Fruit fly (Drosophila melanogaster): ENCODE measurements around the gene CG5850.

The CG5850 gene

DNA sequence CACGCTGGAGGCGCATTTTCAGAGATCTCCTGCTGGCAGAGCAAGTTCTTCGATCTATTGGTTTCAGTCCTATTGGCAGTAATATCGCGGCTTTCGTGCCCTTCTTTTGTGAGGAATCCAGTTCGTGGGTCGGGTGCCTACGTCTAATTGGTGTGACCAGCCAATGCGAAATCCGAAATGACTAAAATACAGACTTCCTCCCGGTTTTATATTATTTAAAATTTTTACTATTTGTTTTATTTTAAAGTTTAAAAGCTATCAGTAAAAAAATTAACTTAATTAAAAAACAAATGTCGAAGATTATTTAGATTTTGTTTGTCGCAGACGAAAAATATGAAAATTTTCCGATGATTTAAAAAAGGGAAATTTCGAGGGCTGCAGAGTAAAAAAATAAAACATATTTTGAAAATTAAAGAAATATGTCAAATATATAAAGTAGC, at the start of gene CG5850:
Gene CG5850, minus strand, starts transcription at position 347 of the 440 bp plus-strand sequence.
- TF ChIP-seq Dll (optimal IDR thresholded peaks at IDR 0.05) (no peak), CG8478 (optimal IDR thresholded peaks at IDR 0.05) (no peak), usp (GFP tag; optimal IDR thresholded peaks at IDR 0.05) (no peak), pan (optimal IDR thresholded peaks at IDR 0.05) (no peak), EcR (GFP tag; optimal IDR thresholded peaks at IDR 0.05) (no peak), psq (optimal IDR thresholded peaks at IDR 0.05) (no peak)

DNA sequence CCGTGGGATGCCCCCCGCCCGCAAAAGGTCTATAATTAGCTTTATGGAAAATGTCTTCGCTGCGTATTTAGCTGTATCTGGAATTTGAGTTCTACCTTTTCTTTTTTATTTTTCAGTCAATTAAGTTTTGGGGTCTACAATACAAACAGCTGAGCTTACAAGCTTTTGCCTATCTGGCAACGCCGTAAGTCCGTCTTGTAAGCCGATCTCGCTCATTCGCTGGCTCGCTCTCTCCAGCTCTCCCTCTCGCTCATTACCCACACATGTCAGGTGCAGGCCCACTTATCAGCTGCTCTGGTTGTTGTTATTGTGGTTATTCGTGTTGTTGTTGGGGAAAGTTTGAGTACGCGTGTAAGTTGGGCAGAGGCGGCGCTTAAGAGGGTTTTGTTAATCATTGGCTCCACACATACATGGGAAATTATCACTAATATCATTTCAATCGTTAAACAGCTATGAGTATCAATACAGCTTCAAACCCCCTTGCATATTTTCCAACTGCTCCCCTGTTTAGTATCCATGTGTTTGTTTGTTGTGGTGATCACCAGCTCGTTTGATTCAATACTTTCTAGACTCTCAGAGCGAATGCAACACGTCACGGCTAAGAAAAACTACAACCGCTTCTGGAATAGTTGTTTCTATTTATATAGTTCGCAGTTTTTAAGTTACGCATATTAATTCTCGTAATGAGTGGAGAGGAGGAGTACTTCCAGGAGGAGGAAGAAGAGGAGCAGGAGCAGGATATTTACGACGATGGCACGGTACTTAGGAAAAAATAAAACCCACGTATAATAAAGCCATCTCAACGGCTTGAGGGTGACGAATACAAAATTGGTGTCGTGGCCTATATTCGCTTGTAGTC, 46.3 kb upstream of the CG5850 start:
- TF ChIP-seq pan (optimal IDR thresholded peaks at IDR 0.05) (no peak), usp (GFP tag; optimal IDR thresholded peaks at IDR 0.05) (no peak)

DNA sequence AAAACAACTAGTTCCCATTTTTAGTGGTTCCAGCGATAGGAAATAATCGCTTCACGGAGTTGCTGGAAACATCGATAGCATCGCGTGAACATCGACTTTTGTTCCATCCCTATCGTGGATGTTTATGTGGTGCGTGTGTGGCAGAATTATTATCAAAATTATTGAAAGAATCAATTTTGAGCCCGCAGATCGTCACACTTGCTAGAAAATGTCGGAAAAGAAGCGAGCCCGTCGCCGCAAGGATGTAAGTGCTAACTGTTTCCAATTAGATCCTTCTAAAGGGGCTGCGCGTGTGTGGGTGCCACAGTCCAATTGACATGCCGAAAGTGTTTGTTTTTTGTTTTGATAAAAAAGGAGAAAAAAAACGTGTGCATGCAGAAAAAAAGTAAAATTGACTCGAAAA, 45.5 kb upstream of the CG5850 start, which contains the start of gene Trp1:
Gene Trp1, plus strand, starts transcription at position 89 of the 403 bp plus-strand sequence.
- no peak for TF ChIP-seq CG8478 (optimal IDR thresholded peaks at IDR 0.05)
- TF ChIP-seq EcR (GFP tag; optimal IDR thresholded peaks at IDR 0.05) = no peak
- no peak for TF ChIP-seq usp (GFP tag; optimal IDR thresholded peaks at IDR 0.05)
- TF ChIP-seq pan (optimal IDR thresholded peaks at IDR 0.05) = no peak
- TF ChIP-seq Dll (optimal IDR thresholded peaks at IDR 0.05) = no peak
- no peak for TF ChIP-seq psq (optimal IDR thresholded peaks at IDR 0.05)

DNA sequence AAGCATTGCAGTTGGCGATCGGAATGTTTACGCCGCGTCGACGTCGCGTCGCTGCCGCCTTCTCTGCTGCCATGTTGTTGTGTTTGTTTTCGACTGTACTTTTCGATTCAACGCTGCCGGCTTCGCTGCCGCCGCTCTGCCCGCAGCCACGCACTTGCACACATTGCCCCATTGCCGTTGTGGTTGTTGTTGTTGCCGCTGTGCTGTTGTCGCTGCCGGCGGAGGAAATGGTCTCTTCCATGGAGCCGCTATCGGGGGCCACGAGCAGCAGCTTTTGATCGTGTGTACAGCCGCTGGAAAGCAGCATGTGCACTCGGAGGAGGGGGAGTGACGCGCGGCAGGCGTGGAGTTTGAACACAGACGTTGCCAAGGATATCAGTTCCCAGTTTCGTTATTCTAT, 40.8 kb upstream of the CG5850 start:
- TF ChIP-seq psq (optimal IDR thresholded peaks at IDR 0.05) = no peak
- no peak for TF ChIP-seq Dll (optimal IDR thresholded peaks at IDR 0.05)
- no peak for TF ChIP-seq pan (optimal IDR thresholded peaks at IDR 0.05)
- TF ChIP-seq usp (GFP tag; optimal IDR thresholded peaks at IDR 0.05) = no peak
- TF ChIP-seq EcR (GFP tag; optimal IDR thresholded peaks at IDR 0.05) = no peak
- no peak for TF ChIP-seq CG8478 (optimal IDR thresholded peaks at IDR 0.05)

DNA sequence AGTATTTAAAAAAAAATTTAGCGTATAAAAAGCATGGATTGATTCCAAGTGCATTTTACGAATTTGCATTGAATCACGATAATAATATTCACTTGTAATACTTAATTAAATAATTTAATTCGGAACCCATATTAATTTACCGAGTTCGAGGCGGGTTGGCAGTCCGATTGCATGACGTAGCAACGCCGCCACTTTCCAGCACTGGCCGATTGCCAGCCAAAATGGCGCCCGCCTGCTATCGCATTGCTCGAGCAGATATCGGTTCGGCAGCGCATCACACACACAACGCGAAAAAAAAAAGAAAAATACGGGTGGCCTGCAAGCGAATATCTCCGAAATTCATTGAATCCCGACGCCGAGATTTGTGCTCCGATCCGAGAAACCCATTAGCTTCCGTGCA, 39.8 kb upstream of the CG5850 start, which contains the start of gene Ndf:
Gene Ndf, plus strand, starts transcription at position 240 of the 400 bp plus-strand sequence.
- TF ChIP-seq CG8478 (optimal IDR thresholded peaks at IDR 0.05) = no peak
- TF ChIP-seq psq (optimal IDR thresholded peaks at IDR 0.05) = no peak
- TF ChIP-seq pan (optimal IDR thresholded peaks at IDR 0.05) = no peak
- no peak for TF ChIP-seq usp (GFP tag; optimal IDR thresholded peaks at IDR 0.05)
- TF ChIP-seq EcR (GFP tag; optimal IDR thresholded peaks at IDR 0.05) = no peak
- TF ChIP-seq Dll (optimal IDR thresholded peaks at IDR 0.05) = no peak

DNA sequence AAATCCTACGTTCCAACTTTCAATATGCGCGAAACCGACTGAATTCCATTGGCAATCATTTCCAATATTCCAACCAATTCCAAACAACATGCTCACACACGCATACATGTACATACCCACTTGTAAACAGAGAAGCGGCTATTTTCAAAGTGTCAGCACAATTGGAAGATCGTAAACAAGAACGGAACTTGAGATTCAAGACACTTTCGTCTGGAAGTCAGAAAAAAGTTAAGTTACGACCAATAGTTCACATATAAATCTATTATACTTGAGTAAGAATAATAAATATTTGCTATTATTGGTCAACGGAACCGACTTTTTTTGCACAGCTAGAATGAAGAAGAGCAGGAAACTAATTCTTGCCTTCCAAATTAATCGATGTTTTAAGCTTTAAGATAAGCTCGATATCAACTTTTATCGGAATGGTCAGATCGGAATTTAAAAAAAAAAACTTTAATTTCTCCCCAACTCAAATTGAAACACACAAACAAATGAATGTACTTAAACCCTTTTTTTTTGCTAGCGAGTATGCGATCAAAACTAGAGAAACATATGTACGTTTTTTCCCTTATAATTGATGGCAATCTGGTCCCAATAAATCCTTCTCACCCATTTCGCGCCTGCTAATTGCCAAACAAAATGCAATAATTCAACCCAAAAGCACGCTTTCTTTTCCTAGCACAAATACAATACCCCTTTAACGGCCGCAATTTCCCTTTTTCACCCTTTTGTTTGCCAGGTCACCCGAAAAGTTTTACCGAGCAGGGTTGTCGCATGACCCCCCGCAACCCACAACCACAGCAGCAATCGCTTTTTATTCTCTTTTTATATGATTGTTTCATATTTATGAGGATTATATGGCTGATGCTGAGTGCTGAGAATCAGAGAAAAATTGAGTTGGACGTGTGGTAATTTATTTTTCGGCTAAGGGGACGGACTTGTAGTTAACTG, 38.9 kb upstream of the CG5850 start, which contains the start of the genes CG31875 and SoYb:
Gene CG31875, minus strand, starts transcription at position 329 of the 951 bp plus-strand sequence.
Gene SoYb, minus strand, starts transcription at position 329 of the 951 bp plus-strand sequence.
- no peak for TF ChIP-seq psq (optimal IDR thresholded peaks at IDR 0.05)
- no peak for TF ChIP-seq EcR (GFP tag; optimal IDR thresholded peaks at IDR 0.05)
- TF ChIP-seq pan (optimal IDR thresholded peaks at IDR 0.05) = no peak
- TF ChIP-seq CG8478 (optimal IDR thresholded peaks at IDR 0.05) = no peak
- TF ChIP-seq usp (GFP tag; optimal IDR thresholded peaks at IDR 0.05) = no peak
- no peak for TF ChIP-seq Dll (optimal IDR thresholded peaks at IDR 0.05)

DNA sequence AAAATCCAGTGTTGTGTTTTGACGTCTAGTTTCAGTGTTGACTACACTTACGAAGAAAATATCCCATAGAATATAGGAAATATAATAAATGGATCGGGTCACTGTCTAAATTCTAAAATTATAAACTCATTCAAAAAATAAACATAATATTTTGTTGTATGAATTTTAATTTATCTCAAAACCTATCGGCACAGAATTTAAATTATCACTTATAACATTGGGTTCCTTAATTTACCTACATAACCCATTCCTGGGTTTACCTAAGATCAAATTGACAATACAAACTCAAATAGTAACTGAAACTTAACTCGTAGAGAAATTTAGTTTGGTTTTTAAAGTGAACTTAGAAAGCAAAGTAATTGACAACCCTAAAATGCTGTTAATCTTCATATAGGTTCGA, 32.8 kb upstream of the CG5850 start:
- no peak for TF ChIP-seq psq (optimal IDR thresholded peaks at IDR 0.05)
- no peak for TF ChIP-seq EcR (GFP tag; optimal IDR thresholded peaks at IDR 0.05)
- no peak for TF ChIP-seq CG8478 (optimal IDR thresholded peaks at IDR 0.05)
- no peak for TF ChIP-seq usp (GFP tag; optimal IDR thresholded peaks at IDR 0.05)
- no peak for TF ChIP-seq pan (optimal IDR thresholded peaks at IDR 0.05)
- no peak for TF ChIP-seq Dll (optimal IDR thresholded peaks at IDR 0.05)

DNA sequence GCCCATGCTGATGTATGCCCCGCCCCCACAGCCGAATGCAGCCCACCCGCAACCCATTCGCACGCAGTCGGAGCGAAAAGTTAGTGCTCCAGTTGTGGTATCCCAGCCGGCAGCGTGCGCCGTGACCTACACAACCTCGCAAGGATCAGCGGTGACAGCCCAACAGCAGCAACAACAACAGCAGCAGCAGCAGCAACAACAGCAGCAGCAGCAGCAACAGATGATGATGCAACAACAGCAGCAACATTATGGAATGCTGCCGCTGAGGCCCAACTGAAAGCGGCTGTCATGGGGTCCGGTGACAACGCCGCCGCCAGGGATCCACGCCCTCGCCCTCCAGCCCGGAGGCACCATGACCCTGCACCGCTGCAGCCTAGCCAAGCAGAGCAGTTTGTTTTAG, 30.6 kb upstream of the CG5850 start:
- TF ChIP-seq CG8478 (optimal IDR thresholded peaks at IDR 0.05) = no peak
- TF ChIP-seq pan (optimal IDR thresholded peaks at IDR 0.05) = no peak
- TF ChIP-seq EcR (GFP tag; optimal IDR thresholded peaks at IDR 0.05) = no peak
- no peak for TF ChIP-seq Dll (optimal IDR thresholded peaks at IDR 0.05)
- TF ChIP-seq usp (GFP tag; optimal IDR thresholded peaks at IDR 0.05) = no peak
- TF ChIP-seq psq (optimal IDR thresholded peaks at IDR 0.05) = no peak

DNA sequence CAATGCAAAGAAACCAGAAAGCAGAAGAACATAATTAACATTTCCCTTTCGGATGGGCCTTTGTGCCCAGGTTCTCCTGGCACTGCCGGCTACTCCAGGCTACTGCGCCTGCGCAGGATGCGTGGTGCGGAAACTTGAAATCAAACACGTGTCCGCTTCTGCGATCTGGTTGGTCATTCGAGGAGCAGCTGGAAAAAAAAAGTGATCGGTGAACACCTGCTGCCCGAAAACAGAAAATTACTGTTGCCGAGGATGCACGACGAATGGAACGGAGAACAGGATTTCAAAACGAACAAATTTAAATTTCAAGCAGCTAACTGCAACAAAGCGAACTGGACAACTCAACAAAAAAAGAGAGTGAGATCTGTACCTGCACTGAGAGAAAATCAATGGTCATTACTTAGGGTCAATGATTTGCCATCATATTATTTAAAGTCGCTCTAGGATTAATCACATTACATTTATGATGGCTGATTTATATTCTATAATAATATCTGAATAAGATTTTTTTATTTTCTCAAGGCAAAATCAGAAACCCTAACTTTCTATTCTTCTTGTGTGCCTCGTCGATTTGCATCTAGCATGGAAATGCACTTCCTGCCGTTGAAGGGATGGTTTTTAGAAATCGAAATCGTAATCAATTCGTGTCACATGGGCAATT, 26.2 kb upstream of the CG5850 start:
- TF ChIP-seq psq (optimal IDR thresholded peaks at IDR 0.05) (no peak), pan (optimal IDR thresholded peaks at IDR 0.05) (no peak), EcR (GFP tag; optimal IDR thresholded peaks at IDR 0.05) (no peak), CG8478 (optimal IDR thresholded peaks at IDR 0.05) (no peak), usp (GFP tag; optimal IDR thresholded peaks at IDR 0.05) (no peak), Dll (optimal IDR thresholded peaks at IDR 0.05) (no peak)

DNA sequence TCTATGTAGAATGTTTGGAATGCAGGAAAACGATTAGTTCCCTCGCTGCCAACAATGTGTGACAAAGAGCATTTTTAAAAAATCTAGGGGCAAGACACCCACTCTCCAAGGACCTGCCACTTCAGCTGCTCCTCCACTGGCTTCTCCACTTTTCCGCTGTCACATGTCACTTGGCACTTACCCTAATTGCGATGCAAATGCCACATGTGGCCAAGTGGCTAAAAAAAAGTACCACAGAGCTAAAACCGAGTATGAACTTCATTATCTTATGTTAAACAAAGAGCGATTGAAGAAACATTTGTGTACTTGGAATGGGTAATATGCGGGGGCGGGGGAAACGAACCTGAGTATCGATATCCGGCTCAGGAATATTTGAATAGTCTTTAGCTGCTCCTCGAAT, 25.5 kb upstream of the CG5850 start:
- TF ChIP-seq usp (GFP tag; optimal IDR thresholded peaks at IDR 0.05) = no peak
- TF ChIP-seq pan (optimal IDR thresholded peaks at IDR 0.05) = no peak
- no peak for TF ChIP-seq CG8478 (optimal IDR thresholded peaks at IDR 0.05)
- TF ChIP-seq psq (optimal IDR thresholded peaks at IDR 0.05) = no peak
- no peak for TF ChIP-seq EcR (GFP tag; optimal IDR thresholded peaks at IDR 0.05)
- no peak for TF ChIP-seq Dll (optimal IDR thresholded peaks at IDR 0.05)

Measured in whole organism.